Fruit fly (Drosophila melanogaster) whole organism, embryonic: ENCODE data around the gene Rpp14b.
A peak's percentile ranks its signal among the peaks of the same experiment; 100 is the strongest.

ENCODE experiments used
- ATbp ChIP-seq: fragments of 200-800 bp; sonication (Bioruptor generic); optimal IDR thresholded peaks from 2 replicates; lab custom pipeline; 2017; ENCODE audit warnings: missing biosample characterization, mild to moderate bottlenecking, missing genetic modification characterization, missing genetic modification reagents
- Ada2b ChIP-seq: fragments of 200-800 bp; sonication (Bioruptor generic); IDR thresholded peaks from 2 replicates; pipeline ENCODE4 v1.3.6; 2022; ENCODE audit warnings: missing biosample characterization, missing genetic modification characterization
- CG10366 ChIP-seq: fragments of 200-800 bp; sonication (Bioruptor generic); IDR thresholded peaks from 2 replicates; pipeline ENCODE4 v1.3.6; 2022; ENCODE audit warnings: missing biosample characterization, missing genetic modification characterization
- CG10959 ChIP-seq: fragments of 200-800 bp; sonication (Bioruptor generic); IDR thresholded peaks from 2 replicates; pipeline ENCODE4 v1.3.6; 2022; ENCODE audit warnings: missing biosample characterization, missing genetic modification characterization
- CG12155 ChIP-seq: fragments of 200-800 bp; sonication (Bioruptor generic); optimal IDR thresholded peaks from 3 replicates; lab custom pipeline; 2016; ENCODE audit warnings: missing biosample characterization, missing genetic modification characterization
- CG1233 ChIP-seq: fragments of 200-800 bp; sonication (Bioruptor generic); optimal IDR thresholded peaks from 4 replicates; lab custom pipeline; 2018; ENCODE audit warnings: missing biosample characterization, mild to moderate bottlenecking, missing genetic modification characterization
- CG12391 ChIP-seq: fragments of 200-800 bp; sonication (Bioruptor generic); optimal IDR thresholded peaks from 3 replicates; lab custom pipeline; 2018; ENCODE audit warnings: missing biosample characterization, mild to moderate bottlenecking, missing genetic modification characterization, moderate library complexity
- CG13424 ChIP-seq: fragments of 200-800 bp; sonication (Bioruptor generic); optimal IDR thresholded peaks from 2 replicates; lab custom pipeline; 2019; ENCODE audit warnings: missing biosample characterization, mild to moderate bottlenecking, missing genetic modification characterization, moderate library complexity
- CG13624 ChIP-seq: fragments of 200-800 bp; sonication (Bioruptor generic); optimal IDR thresholded peaks from 2 replicates; lab custom pipeline; 2016; ENCODE audit warnings: missing biosample characterization, missing genetic modification characterization
- CG1602 ChIP-seq: fragments of 200-800 bp; sonication (Bioruptor generic); optimal IDR thresholded peaks from 3 replicates; lab custom pipeline; 2016; ENCODE audit warnings: missing biosample characterization, missing genetic modification characterization
- CG2678 ChIP-seq: fragments of 200-800 bp; sonication (Bioruptor generic); optimal IDR thresholded peaks from 3 replicates; lab custom pipeline; 2019; ENCODE audit warnings: missing biosample characterization, mild to moderate bottlenecking, missing genetic modification characterization, moderate library complexity
- CG32532 ChIP-seq: fragments of 200-800 bp; sonication (Bioruptor generic); IDR thresholded peaks from 2 replicates; pipeline ENCODE4 v1.3.6; 2022; ENCODE audit warnings: missing biosample characterization, missing genetic modification characterization
- CG3281 ChIP-seq: fragments of 200-800 bp; sonication (Bioruptor generic); optimal IDR thresholded peaks from 3 replicates; lab custom pipeline; 2017; ENCODE audit warnings: missing biosample characterization, mild to moderate bottlenecking, missing genetic modification characterization
- CG4730 ChIP-seq: fragments of 200-800 bp; sonication (Bioruptor generic); IDR thresholded peaks from 2 replicates; pipeline ENCODE4 v1.3.6; 2022; ENCODE audit warnings: missing biosample characterization, missing genetic modification characterization
- CG6254 ChIP-seq: fragments of 200-800 bp; sonication (Bioruptor generic); optimal IDR thresholded peaks from 3 replicates; lab custom pipeline; 2017; ENCODE audit warnings: mild to moderate bottlenecking, missing biosample characterization, missing genetic modification reagents, missing genetic modification characterization
- CG6791 ChIP-seq: fragments of 200-800 bp; sonication (Bioruptor generic); IDR thresholded peaks from 3 replicates; pipeline ENCODE4 v1.3.6; 2022; ENCODE audit warnings: missing biosample characterization, missing genetic modification characterization; ENCODE audit not compliant: partially characterized antibody
- CG7839 ChIP-seq: fragments of 200-800 bp; sonication (Bioruptor generic); optimal IDR thresholded peaks from 3 replicates; lab custom pipeline; 2018; ENCODE audit warnings: missing biosample characterization, mild to moderate bottlenecking, missing genetic modification characterization, moderate library complexity
- CG9437 ChIP-seq: fragments of 200-800 bp; sonication (Bioruptor generic); optimal IDR thresholded peaks from 2 replicates; lab custom pipeline; 2018; ENCODE audit warnings: missing biosample characterization, mild to moderate bottlenecking, missing genetic modification characterization
- CTCF ChIP-seq: fragments of 200-800 bp; sonication (Bioruptor generic); optimal IDR thresholded peaks from 2 replicates; lab custom pipeline; 2017; ENCODE audit warnings: missing biosample characterization, mild to moderate bottlenecking, missing genetic modification characterization, moderate library complexity
- CoRest ChIP-seq: fragments of 200-800 bp; sonication (Bioruptor generic); optimal IDR thresholded peaks from 3 replicates; lab custom pipeline; 2018; ENCODE audit warnings: missing biosample characterization, mild to moderate bottlenecking, missing genetic modification characterization, moderate library complexity
- Deaf1 ChIP-seq: fragments of 200-800 bp; optimal IDR thresholded peaks from 3 replicates; lab custom pipeline; 2019; ENCODE audit warnings: missing biosample characterization, mild to moderate bottlenecking, missing genetic modification characterization, moderate library complexity
- Drgx ChIP-seq: fragments of 200-800 bp; sonication (Bioruptor generic); IDR thresholded peaks from 2 replicates; pipeline ENCODE4 v1.3.6; 2022; ENCODE audit warnings: missing biosample characterization, missing genetic modification characterization
- Hand ChIP-seq: fragments of 200-800 bp; sonication (Bioruptor generic); optimal IDR thresholded peaks from 2 replicates; lab custom pipeline; 2017; ENCODE audit warnings: mild to moderate bottlenecking, missing biosample characterization, missing genetic modification reagents, missing genetic modification characterization
- Hmx ChIP-seq: fragments of 200-800 bp; sonication (Bioruptor generic); optimal IDR thresholded peaks from 2 replicates; lab custom pipeline; 2016; ENCODE audit warnings: missing biosample characterization, missing genetic modification characterization
- Hr51 ChIP-seq, 2 experiments: fragments of 200-800 bp; sonication (Bioruptor generic); optimal IDR thresholded peaks; 2 replicates in 1 of 2; 3 replicates in 1 of 2; lab custom pipeline; 2016 to 2018; ENCODE audit warnings: missing biosample characterization in 2 of 2, missing genetic modification characterization in 2 of 2, mild to moderate bottlenecking in 1 of 2, moderate library complexity in 1 of 2
- Lim3 ChIP-seq: fragments of 200-800 bp; sonication (Bioruptor generic); IDR thresholded peaks from 2 replicates; pipeline ENCODE4 v1.3.6; 2022; ENCODE audit warnings: missing biosample characterization, missing genetic modification characterization
- Meics ChIP-seq: fragments of 200-800 bp; sonication (Bioruptor generic); optimal IDR thresholded peaks from 2 replicates; lab custom pipeline; 2017; ENCODE audit warnings: missing biosample characterization, mild to moderate bottlenecking, missing genetic modification characterization
- Mrtf ChIP-seq: fragments of 200-800 bp; sonication (Bioruptor generic); IDR thresholded peaks from 3 replicates; pipeline ENCODE4 v1.3.6; 2022; ENCODE audit warnings: missing biosample characterization, missing genetic modification characterization
- Ssrp ChIP-seq: fragments of 200-800 bp; sonication (Bioruptor generic); optimal IDR thresholded peaks from 2 replicates; lab custom pipeline; 2018; ENCODE audit warnings: missing biosample characterization, mild to moderate bottlenecking, missing genetic modification characterization, moderate library complexity
- Xrp1 ChIP-seq: fragments of 200-800 bp; sonication (Bioruptor generic); IDR thresholded peaks from 2 replicates; pipeline ENCODE4 v1.3.6; 2022; ENCODE audit warnings: missing biosample characterization, missing genetic modification characterization
- ap ChIP-seq: fragments of 200-800 bp; sonication (Bioruptor generic); IDR thresholded peaks from 2 replicates; pipeline ENCODE4 v1.3.6; 2022; ENCODE audit warnings: missing biosample characterization, missing genetic modification characterization
- az2 ChIP-seq: fragments of 200-800 bp; sonication (Bioruptor generic); optimal IDR thresholded peaks from 3 replicates; lab custom pipeline; 2016; ENCODE audit warnings: missing biosample characterization, missing genetic modification characterization
- bigmax ChIP-seq: fragments of 200-800 bp; sonication (Bioruptor generic); optimal IDR thresholded peaks from 2 replicates; lab custom pipeline; 2018; ENCODE audit warnings: missing biosample characterization, mild to moderate bottlenecking, missing genetic modification characterization
- dmrt11E ChIP-seq: fragments of 200-800 bp; sonication (Bioruptor generic); optimal IDR thresholded peaks from 3 replicates; lab custom pipeline; 2018; ENCODE audit warnings: missing biosample characterization, mild to moderate bottlenecking, missing genetic modification characterization, moderate library complexity
- emc ChIP-seq: fragments of 200-800 bp; sonication (Bioruptor generic); optimal IDR thresholded peaks from 2 replicates; lab custom pipeline; 2016; ENCODE audit warnings: missing biosample characterization, missing genetic modification characterization
- esg ChIP-seq: fragments of 200-800 bp; sonication (Bioruptor generic); conservative IDR thresholded peaks from 2 replicates; pipeline ENCODE4 v1.3.6; 2022; ENCODE audit warnings: missing biosample characterization, missing genetic modification characterization
- inv ChIP-seq: fragments of 200-800 bp; sonication (Bioruptor generic); IDR thresholded peaks from 2 replicates; pipeline ENCODE4 v1.3.6; 2022; ENCODE audit warnings: missing biosample characterization, missing genetic modification characterization; ENCODE audit not compliant: partially characterized antibody
- jigr1 ChIP-seq: fragments of 200-800 bp; sonication (Bioruptor generic); IDR thresholded peaks from 3 replicates; pipeline ENCODE4 v1.3.6; 2022; ENCODE audit warnings: missing biosample characterization, missing genetic modification characterization
- kni ChIP-seq: fragments of 200-800 bp; sonication (Bioruptor generic); optimal IDR thresholded peaks from 3 replicates; lab custom pipeline; 2017; ENCODE audit warnings: mild to moderate bottlenecking, missing biosample characterization, missing genetic modification reagents, missing genetic modification characterization
- lola ChIP-seq, 3 experiments: fragments of >200 bp in 2 of 3; fragments of 200-800 bp in 1 of 3; sonication (Bioruptor generic) in 1 of 3; optimal IDR thresholded peaks; 2 replicates each; lab custom pipeline; 2017 to 2019; ENCODE audit warnings: missing biosample characterization in 3 of 3, missing genetic modification characterization in 3 of 3, mild to moderate bottlenecking in 1 of 3, moderate library complexity in 1 of 3
- mld ChIP-seq: fragments of 200-800 bp; sonication (Bioruptor generic); IDR thresholded peaks from 3 replicates; pipeline ENCODE4 v1.3.6; 2022; ENCODE audit warnings: missing biosample characterization, missing genetic modification characterization; ENCODE audit not compliant: partially characterized antibody
- oc ChIP-seq: fragments of 200-800 bp; sonication (Bioruptor generic); optimal IDR thresholded peaks from 2 replicates; lab custom pipeline; 2018; ENCODE audit warnings: missing biosample characterization, mild to moderate bottlenecking, missing genetic modification characterization, moderate library complexity
- pnt ChIP-seq: fragments of 200-800 bp; sonication (Bioruptor generic); optimal IDR thresholded peaks from 3 replicates; lab custom pipeline; 2016; ENCODE audit warnings: missing biosample characterization, missing genetic modification characterization
- sens ChIP-seq: fragments of 200-800 bp; sonication (Bioruptor generic); peaks from one replicate; lab custom pipeline; 2016; ENCODE audit warnings: missing biosample characterization, missing genetic modification characterization
- slbo ChIP-seq: fragments of 200-800 bp; sonication (Bioruptor generic); IDR thresholded peaks from 2 replicates; pipeline ENCODE4 v1.3.6; 2022; ENCODE audit warnings: missing biosample characterization, missing genetic modification characterization
- stc ChIP-seq: fragments of 200-800 bp; sonication (Bioruptor generic); IDR thresholded peaks from 2 replicates; pipeline ENCODE4 v1.3.6; 2022; ENCODE audit warnings: missing biosample characterization, missing genetic modification characterization
- twi ChIP-seq: fragments of 200-800 bp; optimal IDR thresholded peaks from 2 replicates; lab custom pipeline; 2019; ENCODE audit warnings: missing biosample characterization, mild to moderate bottlenecking, missing genetic modification characterization, moderate library complexity
- zf30C ChIP-seq: fragments of 200-800 bp; sonication (Bioruptor generic); optimal IDR thresholded peaks from 3 replicates; lab custom pipeline; 2018; ENCODE audit warnings: missing biosample characterization, mild to moderate bottlenecking, missing genetic modification characterization

Rpp14b gene

DNA sequence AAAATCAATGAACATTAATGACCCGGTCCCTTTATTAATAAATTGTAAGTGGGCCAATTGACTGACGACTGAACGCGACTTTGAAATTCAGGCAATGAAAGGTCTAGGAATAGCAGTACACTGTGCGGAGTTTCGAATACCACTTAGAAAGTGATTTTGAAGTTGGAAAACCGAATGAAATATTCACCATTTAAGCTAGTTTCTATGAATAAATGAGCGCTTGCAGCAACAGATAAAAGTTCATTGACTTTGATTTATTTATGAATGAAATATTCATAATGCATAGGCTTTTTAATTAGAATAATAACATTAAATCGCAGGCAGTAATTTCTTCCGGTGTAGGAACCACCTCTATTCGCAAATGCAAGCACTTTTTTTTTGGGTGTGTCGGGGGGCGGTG lies 34.7 kb upstream of the Rpp14b start (continued):
- TF ChIP-seq zf30C (GFP tag; lab: Kevin White, UChicago): peak; percentile 33
- peak; percentile 45 for TF ChIP-seq ATbp (GFP tag; lab: Kevin White, UChicago)
- 0 out of 2 replicates have a peak, but pooled peaks have one; percentile 8 for TF ChIP-seq ap
- TF ChIP-seq Ssrp: peak; percentile 40
- TF ChIP-seq Hr51 (GFP tag; optimal IDR thresholded peaks at IDR 0.05; lab: Kevin White, UChicago): peak in 1 of 2 experiments; percentile 50
- TF ChIP-seq Xrp1: peak; percentile 48; the same call in 1 of the 2 replicates
- TF ChIP-seq az2: peak; percentile 3
- TF ChIP-seq esg (GFP tag; lab: Robert Waterston, UW): no peak
- TF ChIP-seq jigr1 (GFP tag; lab: Robert Waterston, UW): 0 out of 3 replicates have a peak, but pooled peaks have one; percentile 21
- TF ChIP-seq stc (GFP tag; lab: Robert Waterston, UW): peak; percentile 9; the same call in 1 of the 2 replicates
- peak; percentile 16 for TF ChIP-seq CG13424
- peak; percentile 34; the same call in 1 of the 2 replicates for TF ChIP-seq slbo (GFP tag; lab: Robert Waterston, UW)
- TF ChIP-seq Meics (GFP tag; lab: Kevin White, UChicago): peak; percentile 37
- peak; percentile 38 for TF ChIP-seq CG2678 (tag; lab: Kevin White, UChicago)
- TF ChIP-seq dmrt11E (tag; lab: Kevin White, UChicago): peak; percentile 1
- TF ChIP-seq CG32532 (GFP tag; lab: Robert Waterston, UW): peak; percentile 27; the same call in 1 of the 2 replicates
- no peak for TF ChIP-seq CG6791 (GFP tag; lab: Robert Waterston, UW)
- peak; percentile 65 for TF ChIP-seq Drgx (GFP tag; lab: Robert Waterston, UW)
- TF ChIP-seq CG7839 (tag; lab: Kevin White, UChicago): peak; percentile 22
- TF ChIP-seq CG12155 (GFP tag; lab: Kevin White, UChicago): peak; percentile 10
- TF ChIP-seq sens (GFP tag; lab: Kevin White, UChicago): no peak
- peak; percentile 6 for TF ChIP-seq CoRest (tag; lab: Kevin White, UChicago)
- no peak for TF ChIP-seq CG10959 (GFP tag; lab: Robert Waterston, UW)
- TF ChIP-seq, all 482 proteins: peak for 70

DNA sequence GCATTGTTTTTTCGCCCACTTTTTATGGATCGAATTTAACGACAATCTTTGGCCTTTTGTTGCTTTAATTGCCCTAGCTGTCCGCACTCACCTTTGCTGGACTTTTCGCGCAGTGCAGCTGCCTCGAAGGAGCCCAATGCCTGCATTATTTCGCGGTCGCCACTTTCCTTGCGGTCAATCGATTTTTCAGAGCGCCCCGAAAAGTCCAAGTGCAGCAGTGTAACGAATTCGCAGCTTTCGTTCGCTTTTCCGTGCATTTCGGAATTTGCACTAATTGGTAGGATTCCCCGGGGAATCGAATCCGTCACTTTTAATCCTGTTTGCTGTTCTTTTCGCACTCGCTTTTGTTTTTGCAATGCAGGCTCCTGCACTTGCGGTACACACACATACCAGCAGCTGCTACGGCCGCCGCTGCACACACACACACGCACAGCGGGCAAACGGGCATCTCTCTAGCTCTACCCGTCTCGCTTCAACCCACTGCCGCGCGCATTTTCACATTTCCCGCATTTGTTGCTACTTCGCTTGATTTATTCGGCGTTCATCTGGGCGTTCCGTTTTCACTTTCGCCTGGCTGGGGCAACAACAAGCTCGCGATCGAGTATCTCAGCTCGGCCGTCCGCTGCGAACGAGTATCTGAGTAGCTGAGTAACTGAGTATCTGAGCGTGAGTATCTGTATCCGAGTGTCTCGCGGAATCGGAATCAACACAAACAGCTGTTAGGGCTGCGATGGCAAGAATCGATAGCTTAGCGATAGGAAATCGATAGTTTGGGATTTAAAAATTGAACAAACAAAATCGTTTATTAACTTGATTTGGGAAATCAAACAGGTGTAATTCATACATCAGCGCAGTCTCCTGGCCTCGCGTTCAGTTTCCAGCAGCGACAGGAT lies 34.0 kb upstream of the Rpp14b start, which contains the start of gene Mgat2:
Gene Mgat2 (minus strand): TSS at position 663 of the 893 bp plus-strand sequence.
- TF ChIP-seq mld (GFP tag; lab: Robert Waterston, UW): peak; percentile 77; the same call in 2 of the 3 replicates
- no peak for TF ChIP-seq pnt (GFP tag; lab: Kevin White, UChicago)
- peak; percentile 81 for TF ChIP-seq Deaf1 (tag; lab: Kevin White, UChicago)
- TF ChIP-seq CG3281 (GFP tag; lab: Kevin White, UChicago): no peak
- TF ChIP-seq CG10366 (GFP tag; lab: Robert Waterston, UW): no peak
- peak in 1 of 3 experiments; percentile 8 for TF ChIP-seq lola (GFP tag; optimal IDR thresholded peaks at IDR 0.05; lab: Kevin White, UChicago)
- peak; percentile 6 for TF ChIP-seq CG12391
- peak; percentile 63 for TF ChIP-seq CG6254
- TF ChIP-seq bigmax (GFP tag; lab: Kevin White, UChicago): peak; percentile 15
- peak; percentile 57 for TF ChIP-seq oc (tag; lab: Kevin White, UChicago)
- TF ChIP-seq CG9437: no peak
- TF ChIP-seq CG1233 (GFP tag; lab: Kevin White, UChicago): peak; percentile 19
- no peak for TF ChIP-seq Hmx (GFP tag; lab: Kevin White, UChicago)
- TF ChIP-seq CTCF (GFP tag; lab: Kevin White, UChicago): no peak
- peak; percentile 57 for TF ChIP-seq twi (tag; lab: Kevin White, UChicago)
- TF ChIP-seq kni (GFP tag; lab: Kevin White, UChicago): peak; percentile 90
- TF ChIP-seq Hand: peak; percentile 31
- TF ChIP-seq Mrtf (GFP tag; lab: Robert Waterston, UW): no peak
- no peak for TF ChIP-seq CG1602 (GFP tag; lab: Kevin White, UChicago)
- peak; percentile 11 for TF ChIP-seq CG13624 (GFP tag; lab: Kevin White, UChicago)
- no peak for TF ChIP-seq Lim3 (GFP tag; lab: Robert Waterston, UW)
- peak; percentile 74 for TF ChIP-seq inv
- no peak for TF ChIP-seq emc (GFP tag; lab: Kevin White, UChicago)
- no peak for TF ChIP-seq Ada2b
- no peak for TF ChIP-seq CG4730
